Fruit fly (Drosophila melanogaster): Measurements from ENCODE around the gene Lip2.

DNA sequence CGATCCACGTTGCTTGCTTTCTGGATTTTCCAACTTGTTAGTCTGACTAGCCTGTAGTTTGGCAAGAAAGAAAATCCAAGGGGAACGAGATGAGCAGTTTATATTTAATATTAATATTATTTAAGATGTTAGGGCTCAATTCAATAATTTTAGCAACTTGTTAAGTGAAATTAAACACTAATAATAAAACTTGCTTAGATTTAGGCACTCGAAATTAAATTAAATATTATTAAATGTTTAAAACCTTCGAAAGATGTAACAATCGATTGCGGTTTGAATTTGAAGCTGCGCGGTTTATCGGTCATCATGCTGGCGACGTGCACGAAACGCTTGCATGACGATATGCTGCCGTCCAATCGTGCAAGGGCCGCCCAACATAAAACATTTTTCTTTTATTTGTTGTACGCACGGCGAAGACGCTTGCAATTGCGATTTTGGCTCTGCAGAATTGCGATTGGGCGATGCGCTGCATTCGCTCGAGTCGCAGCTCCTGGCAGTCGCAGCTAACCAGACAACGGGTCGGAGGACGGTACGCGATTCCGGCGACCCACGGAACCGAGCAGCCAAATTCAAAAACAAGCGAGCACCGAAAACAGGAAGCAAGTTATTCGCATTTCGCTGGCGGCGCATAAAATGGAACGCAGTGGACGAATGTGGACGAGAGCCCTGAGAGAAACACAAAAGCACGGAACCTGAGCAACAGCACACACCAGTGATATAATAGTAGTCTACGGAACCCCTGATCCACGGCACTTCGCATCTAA lies 27.9 kb upstream of the Lip2 start, which contains the start of the genes Vha16-5 and CG12299:
- no peak for TF ChIP-seq pan (optimal IDR thresholded peaks at IDR 0.05)
- no peak for TF ChIP-seq Dll (optimal IDR thresholded peaks at IDR 0.05)
- no peak for TF ChIP-seq usp (GFP tag; optimal IDR thresholded peaks at IDR 0.05)

All from whole organism.